3 worm cellular contexts compared by ENCODE assay signal in the genomic region with DNA sequence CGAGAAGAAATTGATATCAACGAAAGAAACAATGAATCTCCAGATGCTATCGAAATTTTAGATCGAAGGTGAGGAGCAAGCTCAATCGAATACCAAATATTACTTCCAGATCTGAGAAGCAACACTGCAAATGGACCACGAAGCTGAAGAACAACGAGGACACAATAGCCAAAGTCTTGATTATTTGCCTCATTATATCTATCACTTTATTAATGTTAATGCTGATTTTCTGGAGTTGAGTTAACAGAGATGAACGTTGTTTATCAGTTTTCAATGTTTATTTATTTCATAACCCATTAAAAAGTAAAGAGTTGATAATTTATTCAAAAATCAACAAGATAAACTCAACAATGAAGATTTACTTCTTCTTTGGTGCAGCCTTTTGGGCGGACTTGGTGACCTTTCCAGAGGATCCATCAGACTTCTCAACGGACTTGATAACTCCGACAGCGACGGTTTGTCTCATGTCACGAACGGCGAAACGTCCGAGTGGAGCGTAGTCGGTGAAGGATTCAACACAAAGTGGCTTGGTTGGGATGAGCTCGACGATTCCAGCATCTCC.
A peak's percentile ranks its signal among the peaks of the same experiment; 100 is the strongest.
TF ChIP-seq lines count a peak whose summit lies in the region.

No protein-coding gene starts in this region.

TF ChIP-seq in whole organism, L1 larva, 84 proteins besides CTCF, POLR2A, EP300 and RAD21 (continued from another document):
- peak in 1 of 2 experiments; percentile 53 for TF ChIP-seq lsy-2 (tag; optimal IDR thresholded peaks at IDR 0.05; lab: Kevin White, UChicago)
- no peak for TF ChIP-seq xbp-1 (tag; optimal IDR thresholded peaks at IDR 0.05; lab: Kevin White, UChicago)
- no peak for TF ChIP-seq zag-1 (tag; optimal IDR thresholded peaks at IDR 0.05; lab: Kevin White, UChicago)
- no peak for TF ChIP-seq hlh-4 (tag; optimal IDR thresholded peaks at IDR 0.05; lab: Kevin White, UChicago)
- TF ChIP-seq mef-2 (tag; optimal IDR thresholded peaks at IDR 0.05; lab: Kevin White, UChicago) = no peak
- no peak for TF ChIP-seq aha-1 (tag; optimal IDR thresholded peaks at IDR 0.05; lab: Kevin White, UChicago)
- no peak for TF ChIP-seq tlp-1 (tag; optimal IDR thresholded peaks at IDR 0.05; lab: Kevin White, UChicago)
- no peak for TF ChIP-seq nhr-12 (tag; optimal IDR thresholded peaks at IDR 0.05; lab: Kevin White, UChicago)
- TF ChIP-seq nhr-71 (tag; optimal IDR thresholded peaks at IDR 0.05; lab: Kevin White, UChicago) = peak; percentile 9
- TF ChIP-seq egl-13 (tag; optimal IDR thresholded peaks at IDR 0.05; lab: Kevin White, UChicago) = no peak
- TF ChIP-seq aly-2 (tag; optimal IDR thresholded peaks at IDR 0.05; lab: Kevin White, UChicago) = peak; percentile 91
- TF ChIP-seq nhr-20 (tag; optimal IDR thresholded peaks at IDR 0.05; lab: Kevin White, UChicago) = no peak
- TF ChIP-seq snu-23 (GFP tag; optimal IDR thresholded peaks at IDR 0.05; lab: Kevin White, UChicago) = no peak
- TF ChIP-seq fkh-8 (tag; optimal IDR thresholded peaks at IDR 0.05; lab: Kevin White, UChicago) = no peak
- TF ChIP-seq isw-1 (GFP tag; IDR thresholded peaks at IDR 0.05; lab: Robert Waterston, UW) = no peak
- peak; percentile 29 for TF ChIP-seq nhr-47 (tag; optimal IDR thresholded peaks at IDR 0.05; lab: Kevin White, UChicago)
- peak; percentile 2 for TF ChIP-seq rnt-1 (tag; optimal IDR thresholded peaks at IDR 0.05; lab: Kevin White, UChicago)
- no peak for TF ChIP-seq hpl-2 (GFP tag; optimal IDR thresholded peaks at IDR 0.05; lab: Kevin White, UChicago)
- TF ChIP-seq dpl-1 (GFP tag; optimal IDR thresholded peaks at IDR 0.05; lab: Kevin White, UChicago) = no peak
- TF ChIP-seq F16B12.6 (tag; optimal IDR thresholded peaks at IDR 0.05; lab: Kevin White, UChicago) = no peak
- TF ChIP-seq efl-1 (optimal IDR thresholded peaks at IDR 0.05; lab: Kevin White, UChicago) = peak; percentile 18
- peak in 1 of 2 experiments; percentile 81 for TF ChIP-seq efl-1 (GFP tag; optimal IDR thresholded peaks at IDR 0.05 in 1 of 2; lab: Kevin White, UChicago)
- TF ChIP-seq unc-130 (tag; optimal IDR thresholded peaks at IDR 0.05; lab: Kevin White, UChicago) = no peak
- TF ChIP-seq nhr-90 (tag; optimal IDR thresholded peaks at IDR 0.05; lab: Kevin White, UChicago; ENCODE audit: poor library complexity) = peak; percentile 19
- no peak for TF ChIP-seq ces-1 (GFP tag; optimal IDR thresholded peaks at IDR 0.05; lab: Kevin White, UChicago)

TF ChIP-seq in whole organism, L4 larva, 104 proteins besides CTCF, POLR2A, EP300 and RAD21 (continued from another document and continues in another):
- TF ChIP-seq Y105C5A.15 (GFP tag; IDR thresholded peaks at IDR 0.05; lab: Robert Waterston, UW) (no peak), lin-38 (GFP tag; IDR thresholded peaks at IDR 0.05; lab: Robert Waterston, UW) (peak; percentile 70), mdl-1 (tag; optimal IDR thresholded peaks at IDR 0.05; lab: Kevin White, UChicago) (no peak), ZK546.5 (tag; optimal IDR thresholded peaks at IDR 0.05; lab: Kevin White, UChicago) (no peak), madf-9 (GFP tag; conservative IDR thresholded peaks at IDR 0.05; lab: Robert Waterston, UW) (no peak), mxl-3 (GFP tag; optimal IDR thresholded peaks at IDR 0.05; lab: Kevin White, UChicago) (no peak), nhr-11 (tag; optimal IDR thresholded peaks at IDR 0.05; lab: Kevin White, UChicago) (no peak), F10B5.3 (tag; optimal IDR thresholded peaks at IDR 0.05; lab: Kevin White, UChicago) (no peak), hlh-11 (tag; optimal IDR thresholded peaks at IDR 0.05; lab: Kevin White, UChicago) (no peak), lsy-2 (tag; optimal IDR thresholded peaks at IDR 0.05; lab: Kevin White, UChicago) (peak in 1 of 2 experiments; percentile 52), fos-1 (tag; optimal IDR thresholded peaks at IDR 0.05; lab: Kevin White, UChicago) (no peak), daf-8 (GFP tag; IDR thresholded peaks at IDR 0.05; lab: Robert Waterston, UW) (no peak), mes-2 (tag; optimal IDR thresholded peaks at IDR 0.05; lab: Kevin White, UChicago; ENCODE audit: poor library complexity, severe bottlenecking) (peak; percentile 37), mep-1 (tag; optimal IDR thresholded peaks at IDR 0.05; lab: Kevin White, UChicago) (no peak), F37D6.2 (tag; optimal IDR thresholded peaks at IDR 0.05; lab: Kevin White, UChicago) (no peak), nhr-77 (tag; optimal IDR thresholded peaks at IDR 0.05; lab: Kevin White, UChicago) (no peak), ceh-44 (GFP tag; IDR thresholded peaks at IDR 0.05; lab: Robert Waterston, UW) (no peak), Y48G9A.11 (GFP tag; IDR thresholded peaks at IDR 0.05; lab: Robert Waterston, UW) (peak; percentile 84), Y5F2A.4 (GFP tag; optimal IDR thresholded peaks at IDR 0.05; lab: Kevin White, UChicago) (peak; percentile 44), zfp-2 (tag; optimal IDR thresholded peaks at IDR 0.05; lab: Kevin White, UChicago) (no peak), lin-13 (GFP tag; optimal IDR thresholded peaks at IDR 0.05; lab: Kevin White, UChicago) (peak; percentile 17), unc-62 (GFP tag; optimal IDR thresholded peaks at IDR 0.05 in 1 of 2; lab: Kevin White, UChicago) (no peak), unc-62 (tag; optimal IDR thresholded peaks at IDR 0.05; lab: Kevin White, UChicago) (no peak), dmd-8 (GFP tag; IDR thresholded peaks at IDR 0.05; lab: Robert Waterston, UW) (no peak), mdt-29 (GFP tag; IDR thresholded peaks at IDR 0.05; lab: Robert Waterston, UW) (no peak), ztf-7 (tag; optimal IDR thresholded peaks at IDR 0.05; lab: Kevin White, UChicago) (no peak), egl-43 (GFP tag; IDR thresholded peaks at IDR 0.05; lab: Robert Waterston, UW) (no peak), lin-29 (GFP tag; IDR thresholded peaks at IDR 0.05; lab: Robert Waterston, UW) (no peak), ama-1 (optimal IDR thresholded peaks at IDR 0.05; lab: Kevin White, UChicago) (no peak), ceh-28 (tag; optimal IDR thresholded peaks at IDR 0.05; lab: Kevin White, UChicago) (no peak), spr-1 (tag; optimal IDR thresholded peaks at IDR 0.05; lab: Kevin White, UChicago) (no peak), nhr-111 (GFP tag; optimal IDR thresholded peaks at IDR 0.05; lab: Kevin White, UChicago) (no peak), D1046.2 (GFP tag; IDR thresholded peaks at IDR 0.05; lab: Robert Waterston, UW) (no peak), F49E8.2 (tag; optimal IDR thresholded peaks at IDR 0.05; lab: Kevin White, UChicago; ENCODE audit: borderline replicate concordance) (peak; percentile 90), nhr-28 (tag; optimal IDR thresholded peaks at IDR 0.05; lab: Kevin White, UChicago) (no peak), set-16 (GFP tag; IDR thresholded peaks at IDR 0.05; lab: Robert Waterston, UW) (no peak), sdz-12 (GFP tag; optimal IDR thresholded peaks at IDR 0.05; lab: Kevin White, UChicago) (no peak), nhr-102 (tag; optimal IDR thresholded peaks at IDR 0.05; lab: Kevin White, UChicago) (no peak), attf-4 (tag; optimal IDR thresholded peaks at IDR 0.05; lab: Kevin White, UChicago) (no peak), jun-1 (tag; optimal IDR thresholded peaks at IDR 0.05; lab: Kevin White, UChicago) (no peak), aly-2 (tag; optimal IDR thresholded peaks at IDR 0.05; lab: Kevin White, UChicago) (no peak), unc-130 (GFP tag; optimal IDR thresholded peaks at IDR 0.05; lab: Kevin White, UChicago) (peak; percentile 76), zfp-3 (GFP tag; conservative IDR thresholded peaks at IDR 0.05; lab: Robert Waterston, UW) (peak; percentile 34; the same call in 1 of the 2 replicates), pqm-1 (tag; optimal IDR thresholded peaks at IDR 0.05; lab: Kevin White, UChicago) (no peak), nhr-6 (tag; optimal IDR thresholded peaks at IDR 0.05; lab: Kevin White, UChicago) (no peak), daf-19 (GFP tag; conservative IDR thresholded peaks at IDR 0.05; lab: Robert Waterston, UW) (no peak), lir-3 (tag; optimal IDR thresholded peaks at IDR 0.05; lab: Kevin White, UChicago) (no peak), nhr-41 (GFP tag; IDR thresholded peaks at IDR 0.05; lab: Robert Waterston, UW) (no peak), duxl-1 (tag; optimal IDR thresholded peaks at IDR 0.05; lab: Kevin White, UChicago; ENCODE audit: poor library complexity) (no peak), F26F4.8 (GFP tag; conservative IDR thresholded peaks at IDR 0.05; lab: Robert Waterston, UW) (no peak), ceh-62 (tag; optimal IDR thresholded peaks at IDR 0.05; lab: Kevin White, UChicago) (no peak), php-3 (GFP tag; IDR thresholded peaks at IDR 0.05; lab: Robert Waterston, UW) (no peak), aha-1 (tag; lab: Kevin White, UChicago) (peak; percentile 20), nhr-237 (tag; optimal IDR thresholded peaks at IDR 0.05; lab: Kevin White, UChicago) (no peak), gei-8 (GFP tag; optimal IDR thresholded peaks at IDR 0.05; lab: Kevin White, UChicago) (no peak)

TF ChIP-seq in whole organism, young adult, 124 proteins besides CTCF, POLR2A, EP300 and RAD21 (continued from another document and continues in another):
- TF ChIP-seq ztf-28 (GFP tag; IDR thresholded peaks at IDR 0.05; lab: Robert Waterston, UW) (no peak), cebp-2 (GFP tag; IDR thresholded peaks at IDR 0.05; lab: Robert Waterston, UW) (no peak), Y95B8A.8 (GFP tag; IDR thresholded peaks at IDR 0.05; lab: Robert Waterston, UW) (peak; percentile 79), T26A5.8 (tag; optimal IDR thresholded peaks at IDR 0.05; lab: Kevin White, UChicago) (no peak), B0336.3 (GFP tag; IDR thresholded peaks at IDR 0.05; lab: Robert Waterston, UW) (peak; percentile 92), mxl-1 (tag; optimal IDR thresholded peaks at IDR 0.05; lab: Kevin White, UChicago) (no peak), ceh-100 (GFP tag; IDR thresholded peaks at IDR 0.05; lab: Robert Waterston, UW) (peak; percentile 12; the same call in 1 of the 2 replicates), lin-40 (tag; optimal IDR thresholded peaks at IDR 0.05; lab: Kevin White, UChicago) (no peak), pbrm-1 (GFP tag; IDR thresholded peaks at IDR 0.05; lab: Robert Waterston, UW) (no peak), F57C9.4 (tag; optimal IDR thresholded peaks at IDR 0.05; lab: Kevin White, UChicago) (no peak), die-1 (tag; optimal IDR thresholded peaks at IDR 0.05; lab: Kevin White, UChicago) (peak; percentile 26), F23B12.7 (tag; optimal IDR thresholded peaks at IDR 0.05; lab: Kevin White, UChicago; ENCODE audit: insufficient read depth) (no peak), madf-3 (GFP tag; IDR thresholded peaks at IDR 0.05; lab: Robert Waterston, UW) (peak; percentile 82), dpff-1 (tag; optimal IDR thresholded peaks at IDR 0.05; lab: Kevin White, UChicago) (no peak), somi-1 (GFP tag; optimal IDR thresholded peaks at IDR 0.05; lab: Kevin White, UChicago) (no peak), sptf-2 (GFP tag; optimal IDR thresholded peaks at IDR 0.05; lab: Kevin White, UChicago) (peak; percentile 50), F22D6.2 (tag; optimal IDR thresholded peaks at IDR 0.05; lab: Kevin White, UChicago) (no peak), egl-18 (GFP tag; IDR thresholded peaks at IDR 0.05; lab: Robert Waterston, UW) (no peak), repo-1 (tag; optimal IDR thresholded peaks at IDR 0.05; lab: Kevin White, UChicago) (peak; percentile 85), let-607 (tag; optimal IDR thresholded peaks at IDR 0.05; lab: Kevin White, UChicago) (no peak), nfya-2 (GFP tag; IDR thresholded peaks at IDR 0.05; lab: Robert Waterston, UW) (peak; percentile 78; the same call in 1 of the 2 replicates), tbp1 (GFP tag; optimal IDR thresholded peaks at IDR 0.05; lab: Kevin White, UChicago) (peak; percentile 61), Y53F4B.3 (GFP tag; IDR thresholded peaks at IDR 0.05; lab: Robert Waterston, UW) (0 out of 2 replicates have a peak, but pooled peaks have one; percentile 18), tbx-9 (tag; optimal IDR thresholded peaks at IDR 0.05; lab: Kevin White, UChicago; ENCODE audit: borderline replicate concordance) (no peak), tlf-1 (GFP tag; optimal IDR thresholded peaks at IDR 0.05; lab: Kevin White, UChicago) (peak; percentile 84), B0019.2 (GFP tag; conservative IDR thresholded peaks at IDR 0.05; lab: Robert Waterston, UW) (no peak), lag-1 (GFP tag; IDR thresholded peaks at IDR 0.05; lab: Robert Waterston, UW) (no peak), ztf-26 (tag; optimal IDR thresholded peaks at IDR 0.05; lab: Kevin White, UChicago) (no peak), madf-8 (GFP tag; conservative IDR thresholded peaks at IDR 0.05; lab: Robert Waterston, UW) (no peak), ceh-40 (GFP tag; IDR thresholded peaks at IDR 0.05; lab: Robert Waterston, UW) (no peak), ets-4 (GFP tag; optimal IDR thresholded peaks at IDR 0.05; lab: Kevin White, UChicago) (no peak), ztf-3 (GFP tag; optimal IDR thresholded peaks at IDR 0.05; lab: Kevin White, UChicago) (no peak), lsl-1 (GFP tag; optimal IDR thresholded peaks at IDR 0.05; lab: Kevin White, UChicago) (peak; percentile 74), rcor-1 (GFP tag; IDR thresholded peaks at IDR 0.05; lab: Robert Waterston, UW) (peak; percentile 89), mel-28 (tag; optimal IDR thresholded peaks at IDR 0.05; lab: Kevin White, UChicago; ENCODE audit: borderline replicate concordance) (no peak), hmg-20 (GFP tag; IDR thresholded peaks at IDR 0.05; lab: Robert Waterston, UW) (peak; percentile 55; the same call in 1 of the 2 replicates), C06A6.2 (GFP tag; conservative IDR thresholded peaks at IDR 0.05; lab: Robert Waterston, UW) (no peak), D2030.7 (GFP tag; IDR thresholded peaks at IDR 0.05; lab: Robert Waterston, UW) (peak; percentile 67), chd-7 (tag; optimal IDR thresholded peaks at IDR 0.05; lab: Kevin White, UChicago) (no peak), gei-17 (GFP tag; optimal IDR thresholded peaks at IDR 0.05; lab: Kevin White, UChicago) (no peak), Y67H2A.10 (GFP tag; conservative IDR thresholded peaks at IDR 0.05; lab: Robert Waterston, UW) (no peak), egl-44 (GFP tag; IDR thresholded peaks at IDR 0.05; lab: Robert Waterston, UW) (no peak), aptf-3 (GFP tag; IDR thresholded peaks at IDR 0.05; lab: Robert Waterston, UW) (no peak), nhr-80 (tag; optimal IDR thresholded peaks at IDR 0.05; lab: Kevin White, UChicago) (no peak), zim-3 (tag; optimal IDR thresholded peaks at IDR 0.05; lab: Kevin White, UChicago) (peak; percentile 33), xnd-1 (tag; optimal IDR thresholded peaks at IDR 0.05; lab: Kevin White, UChicago) (no peak), unc-130 (GFP tag; optimal IDR thresholded peaks at IDR 0.05; lab: Kevin White, UChicago) (peak; percentile 82), rec-8 (tag; optimal IDR thresholded peaks at IDR 0.05; lab: Kevin White, UChicago) (no peak), nhr-90 (tag; optimal IDR thresholded peaks at IDR 0.05; lab: Kevin White, UChicago) (no peak), ztf-6 (GFP tag; IDR thresholded peaks at IDR 0.05; lab: Robert Waterston, UW) (no peak), attf-5 (GFP tag; optimal IDR thresholded peaks at IDR 0.05; lab: Kevin White, UChicago) (no peak), him-1 (tag; optimal IDR thresholded peaks at IDR 0.05; lab: Kevin White, UChicago) (peak; percentile 92), nhr-27 (tag; optimal IDR thresholded peaks at IDR 0.05; lab: Kevin White, UChicago) (no peak), bed-1 (GFP tag; IDR thresholded peaks at IDR 0.05; lab: Robert Waterston, UW) (no peak), ekl-4 (GFP tag; IDR thresholded peaks at IDR 0.05; lab: Robert Waterston, UW) (peak; percentile 85), egrh-3 (GFP tag; IDR thresholded peaks at IDR 0.05; lab: Robert Waterston, UW) (no peak), zfh-2 (GFP tag; conservative IDR thresholded peaks at IDR 0.05; lab: Robert Waterston, UW) (no peak), snpc-3.4 (tag; optimal IDR thresholded peaks at IDR 0.05; lab: Kevin White, UChicago) (peak; percentile 89), nfyb-1 (GFP tag; IDR thresholded peaks at IDR 0.05; lab: Robert Waterston, UW) (0 out of 2 replicates have a peak, but pooled peaks have one; percentile 62), ZK185.1 (tag; optimal IDR thresholded peaks at IDR 0.05; lab: Kevin White, UChicago; ENCODE audit: poor library complexity, severe bottlenecking) (no peak), B0035.1 (tag; optimal IDR thresholded peaks at IDR 0.05; lab: Kevin White, UChicago) (no peak)
